Fruit fly (Drosophila melanogaster) whole organism, wandering third instar larva: Measurements from ENCODE around the gene Osi4.
A peak's percentile ranks its signal among the peaks of the same experiment; 100 is the strongest.

Experiments
- Abd-B ChIP-seq: fragments of >200 bp; optimal IDR thresholded peaks from 2 replicates; lab custom pipeline; 2017; ENCODE audit warnings: missing biosample characterization, missing genetic modification characterization
- CG32264 ChIP-seq: fragments of 200-800 bp; sonication (Bioruptor generic); optimal IDR thresholded peaks from 2 replicates; lab custom pipeline; 2016; ENCODE audit warnings: missing biosample characterization, missing genetic modification characterization
- CG9705 ChIP-seq: fragments of 200-800 bp; sonication (Bioruptor generic); optimal IDR thresholded peaks from 2 replicates; lab custom pipeline; 2018; ENCODE audit warnings: missing biosample characterization, mild to moderate bottlenecking, missing genetic modification characterization
- CrebA ChIP-seq: fragments of 200-800 bp; sonication (Bioruptor generic); optimal IDR thresholded peaks from 2 replicates; lab custom pipeline; 2016; ENCODE audit warnings: missing biosample characterization, mild to moderate bottlenecking, missing genetic modification characterization, borderline replicate concordance
- Dfd ChIP-seq: fragments of >200 bp; optimal IDR thresholded peaks from 2 replicates; lab custom pipeline; 2017; ENCODE audit warnings: missing biosample characterization, missing genetic modification characterization
- Dif ChIP-seq: fragments of 200-275, 200-300 bp; sonication (Bioruptor generic); optimal IDR thresholded peaks from 2 replicates; lab custom pipeline; 2018; ENCODE audit warnings: missing biosample characterization, missing genetic modification characterization; ENCODE audit not compliant: partially characterized antibody
- GATAd ChIP-seq: sonication (Bioruptor generic); optimal IDR thresholded peaks from 2 replicates; lab custom pipeline; 2016; ENCODE audit warnings: missing biosample characterization, missing genetic modification characterization
- HLH106 ChIP-seq: fragments of 200-800 bp; optimal IDR thresholded peaks from 3 replicates; lab custom pipeline; 2019; ENCODE audit warnings: missing biosample characterization, mild to moderate bottlenecking, missing genetic modification characterization, moderate library complexity
- Hnf4 ChIP-seq: fragments of 200-800 bp; sonication (Bioruptor generic); optimal IDR thresholded peaks from 2 replicates; lab custom pipeline; 2016; ENCODE audit warnings: missing biosample characterization, mild to moderate bottlenecking, missing genetic modification characterization
- Hr78 ChIP-seq: fragments of >200 bp; optimal IDR thresholded peaks from 2 replicates; lab custom pipeline; 2017; ENCODE audit warnings: missing biosample characterization, missing genetic modification characterization
- Hr83 ChIP-seq: fragments of 200-300 bp; sonication (Bioruptor generic); optimal IDR thresholded peaks from 2 replicates; lab custom pipeline; 2016; ENCODE audit warnings: missing biosample characterization, mild to moderate bottlenecking, missing genetic modification characterization, moderate library complexity; ENCODE audit not compliant: poor library complexity, severe bottlenecking
- Jra ChIP-seq: sonication (Bioruptor generic); optimal IDR thresholded peaks from 2 replicates; lab custom pipeline; 2016; ENCODE audit warnings: missing biosample characterization, missing genetic modification characterization
- Mio ChIP-seq: sonication (Bioruptor generic); optimal IDR thresholded peaks from 2 replicates; lab custom pipeline; 2016; ENCODE audit warnings: missing biosample characterization, missing genetic modification characterization
- Myc ChIP-seq: fragments of >200 bp; optimal IDR thresholded peaks from 2 replicates; lab custom pipeline; 2017
- N ChIP-seq: fragments of >200 bp; optimal IDR thresholded peaks from 2 replicates; lab custom pipeline; 2018; ENCODE audit warnings: missing biosample characterization, missing external identifiers, missing genetic modification characterization
- OdsH ChIP-seq: fragments of 200-800 bp; sonication (Bioruptor generic); optimal IDR thresholded peaks from 2 replicates; lab custom pipeline; 2016; ENCODE audit warnings: missing biosample characterization, mild to moderate bottlenecking, missing genetic modification characterization
- Rel ChIP-seq, 2 experiments: fragments of 200-800 bp; sonication (Bioruptor generic) in 1 of 2; optimal IDR thresholded peaks; 2 replicates in 1 of 2; 3 replicates in 1 of 2; lab custom pipeline; 2016 to 2019; ENCODE audit warnings: mild to moderate bottlenecking in 2 of 2, missing biosample characterization in 2 of 2, missing genetic modification characterization in 2 of 2, moderate library complexity in 1 of 2
- Sp1 ChIP-seq: fragments of 200-800 bp; sonication (Bioruptor generic); optimal IDR thresholded peaks from 3 replicates; lab custom pipeline; 2019; ENCODE audit warnings: missing biosample characterization, mild to moderate bottlenecking, missing genetic modification characterization, moderate library complexity
- Vsx2 ChIP-seq: fragments of 200-300, 225-300 bp; sonication (Bioruptor generic); optimal IDR thresholded peaks from 2 replicates; lab custom pipeline; 2018; ENCODE audit warnings: missing biosample characterization, missing genetic modification characterization; ENCODE audit not compliant: partially characterized antibody
- br ChIP-seq: fragments of 200-800 bp; sonication (Bioruptor generic); optimal IDR thresholded peaks from 2 replicates; lab custom pipeline; 2016; ENCODE audit warnings: missing biosample characterization, missing genetic modification characterization
- brk ChIP-seq: fragments of 200-800 bp; sonication (Bioruptor generic); optimal IDR thresholded peaks from 2 replicates; lab custom pipeline; 2016; ENCODE audit warnings: missing biosample characterization, mild to moderate bottlenecking, missing genetic modification characterization
- dl ChIP-seq, 2 experiments: fragments of 175-275, 200-275 bp in 1 of 2; fragments of 200-275 bp in 1 of 2; sonication (Bioruptor generic); optimal IDR thresholded peaks; lab custom pipeline; 2018; ENCODE audit warnings: mild to moderate bottlenecking in 2 of 2, missing biosample characterization in 2 of 2, missing genetic modification characterization in 2 of 2, moderate library complexity in 2 of 2; ENCODE audit not compliant: partially characterized antibody in 2 of 2, insufficient read depth in 1 of 2
- dmrt93B ChIP-seq: fragments of 200-800 bp; sonication (Bioruptor generic); optimal IDR thresholded peaks from 2 replicates; lab custom pipeline; 2018; ENCODE audit warnings: missing biosample characterization, mild to moderate bottlenecking, missing genetic modification characterization
- dsf ChIP-seq: sonication (Bioruptor generic); optimal IDR thresholded peaks from 2 replicates; lab custom pipeline; 2016; ENCODE audit warnings: missing biosample characterization, missing genetic modification characterization, borderline replicate concordance
- ey ChIP-seq: fragments of 200-800 bp; sonication (Bioruptor generic); optimal IDR thresholded peaks from 2 replicates; lab custom pipeline; 2016; ENCODE audit warnings: missing biosample characterization, missing genetic modification characterization
- foxo ChIP-seq, 2 experiments: fragments of 200-800 bp; sonication (Bioruptor generic); optimal IDR thresholded peaks; 2 replicates in 1 of 2; 3 replicates in 1 of 2; lab custom pipeline; 2016 to 2017; ENCODE audit warnings: missing biosample characterization in 2 of 2, missing genetic modification characterization in 2 of 2
- fru ChIP-seq: fragments of 200-800 bp; sonication (Bioruptor generic); optimal IDR thresholded peaks from 3 replicates; lab custom pipeline; 2016; ENCODE audit warnings: missing biosample characterization, mild to moderate bottlenecking, missing genetic modification characterization
- h ChIP-seq: fragments of 200-800 bp; sonication (Bioruptor generic); optimal IDR thresholded peaks from 3 replicates; lab custom pipeline; 2016; ENCODE audit warnings: missing biosample characterization, mild to moderate bottlenecking, missing genetic modification characterization
- jim ChIP-seq: fragments of 175-275, 200-325 bp; sonication (Bioruptor generic); optimal IDR thresholded peaks from 2 replicates; lab custom pipeline; 2016; ENCODE audit warnings: missing biosample characterization, mild to moderate bottlenecking, missing genetic modification characterization
- lola ChIP-seq: fragments of >200 bp; optimal IDR thresholded peaks from 2 replicates; lab custom pipeline; 2017; ENCODE audit warnings: missing biosample characterization, missing genetic modification characterization
- pan ChIP-seq: fragments of >200 bp; optimal IDR thresholded peaks from 2 replicates; lab custom pipeline; 2017
- psq ChIP-seq: fragments of 200-800 bp; sonication (Bioruptor generic); optimal IDR thresholded peaks from 3 replicates; lab custom pipeline; 2017; ENCODE audit warnings: missing biosample characterization, mild to moderate bottlenecking, missing genetic modification characterization, moderate library complexity
- rgr ChIP-seq: fragments of 200-800 bp; sonication (Bioruptor generic); optimal IDR thresholded peaks from 3 replicates; lab custom pipeline; 2016; ENCODE audit warnings: missing biosample characterization, mild to moderate bottlenecking, missing genetic modification characterization
- sage ChIP-seq: fragments of 200-800 bp; sonication (Bioruptor generic); optimal IDR thresholded peaks from 2 replicates; lab custom pipeline; 2016; ENCODE audit warnings: missing biosample characterization, mild to moderate bottlenecking, missing genetic modification characterization
- sv ChIP-seq: fragments of 200-800 bp; sonication (Bioruptor generic); optimal IDR thresholded peaks from 3 replicates; lab custom pipeline; 2016; ENCODE audit warnings: missing biosample characterization, missing genetic modification characterization
- tai ChIP-seq: sonication (Bioruptor generic); optimal IDR thresholded peaks from 2 replicates; lab custom pipeline; 2016; ENCODE audit warnings: missing biosample characterization, missing genetic modification characterization
- usp ChIP-seq: fragments of >200 bp; optimal IDR thresholded peaks from 2 replicates; lab custom pipeline; 2017; ENCODE audit warnings: missing biosample characterization, missing genetic modification characterization
- woc ChIP-seq: sonication (Bioruptor generic); optimal IDR thresholded peaks from 2 replicates; lab custom pipeline; 2016; ENCODE audit warnings: missing biosample characterization, mild to moderate bottlenecking, missing genetic modification characterization

The Osi4 gene

dm6 chr3R:6203000-6203399 is 18.6 kb downstream of the Osi4 start:
- TF ChIP-seq jim (GFP tag; lab: Kevin White, UChicago) (no peak), usp (GFP tag; lab: Kevin White, UChicago) (no peak), ey (GFP tag; lab: Kevin White, UChicago) (no peak), Vsx2 (GFP tag; lab: Kevin White, UChicago) (no peak), Rel (GFP tag; optimal IDR thresholded peaks at IDR 0.05; lab: Kevin White, UChicago) (no peak), Rel (tag; optimal IDR thresholded peaks at IDR 0.05; lab: Kevin White, UChicago) (no peak), Hr78 (no peak), HLH106 (no peak), Hr83 (GFP tag; lab: Kevin White, UChicago) (no peak), sv (GFP tag; lab: Kevin White, UChicago) (no peak), OdsH (GFP tag; lab: Kevin White, UChicago) (no peak), dl (GFP tag; optimal IDR thresholded peaks at IDR 0.05; lab: Kevin White, UChicago; ENCODE audit: insufficient read depth in 1 of 2, partially characterized antibody in 2 of 2) (no peak), Dif (no peak), Sp1 (GFP tag; lab: Kevin White, UChicago) (no peak)
- TF ChIP-seq, all 38 proteins: peak for 0

dm6 chr3R:6199717-6200116 is 21.9 kb downstream of the Osi4 start:
- TF ChIP-seq sv (GFP tag; lab: Kevin White, UChicago) (no peak), Vsx2 (GFP tag; lab: Kevin White, UChicago) (no peak), brk (no peak)

dm6 chr3R:6198488-6198892 is 23.1 kb downstream of the Osi4 start, which contains the start of gene Osi24:
TSS of gene Osi24 (plus strand) at chr3R:6198811.
- TF ChIP-seq rgr (GFP tag; lab: Kevin White, UChicago) = peak; percentile 64
- no peak for TF ChIP-seq CrebA (GFP tag; lab: Kevin White, UChicago)
- TF ChIP-seq Rel (GFP tag; optimal IDR thresholded peaks at IDR 0.05; lab: Kevin White, UChicago) = no peak
- no peak for TF ChIP-seq Rel (tag; optimal IDR thresholded peaks at IDR 0.05; lab: Kevin White, UChicago)
- TF ChIP-seq ey (GFP tag; lab: Kevin White, UChicago) = peak; percentile 58
- TF ChIP-seq dl (GFP tag; optimal IDR thresholded peaks at IDR 0.05; lab: Kevin White, UChicago; ENCODE audit: insufficient read depth in 1 of 2, partially characterized antibody in 2 of 2) = peak in 1 of 2 experiments; percentile 33
- no peak for TF ChIP-seq Hr78
- TF ChIP-seq CG9705 = no peak
- peak; percentile 19 for TF ChIP-seq HLH106
- TF ChIP-seq Dfd = no peak
- no peak for TF ChIP-seq Vsx2 (GFP tag; lab: Kevin White, UChicago)
- TF ChIP-seq Myc (lab: Kevin White, UChicago) = no peak
- TF ChIP-seq Sp1 (GFP tag; lab: Kevin White, UChicago) = peak; percentile 8
- peak; percentile 68 for TF ChIP-seq OdsH (GFP tag; lab: Kevin White, UChicago)
- peak; percentile 29 for TF ChIP-seq Dif
- TF ChIP-seq GATAd = no peak
- peak; percentile 14 for TF ChIP-seq psq
- TF ChIP-seq dsf (GFP tag; lab: Kevin White, UChicago) = no peak
- no peak for TF ChIP-seq tai (GFP tag; lab: Kevin White, UChicago)
- TF ChIP-seq dmrt93B (GFP tag; lab: Kevin White, UChicago) = peak; percentile 8
- peak; percentile 15 for TF ChIP-seq woc
- TF ChIP-seq N (GFP tag; lab: Kevin White, UChicago) = no peak
- no peak for TF ChIP-seq lola (GFP tag; lab: Kevin White, UChicago)
- TF ChIP-seq fru (GFP tag; lab: Kevin White, UChicago) = peak; percentile 53
- no peak for TF ChIP-seq jim (GFP tag; lab: Kevin White, UChicago)
- TF ChIP-seq sage (GFP tag; lab: Kevin White, UChicago) = no peak
- no peak for TF ChIP-seq pan
- no peak for TF ChIP-seq Jra (GFP tag; lab: Kevin White, UChicago)
- TF ChIP-seq Abd-B (GFP tag; lab: Kevin White, UChicago) = no peak
- TF ChIP-seq br (GFP tag; lab: Kevin White, UChicago) = peak; percentile 27
- no peak for TF ChIP-seq usp (GFP tag; lab: Kevin White, UChicago)
- TF ChIP-seq sv (GFP tag; lab: Kevin White, UChicago) = peak; percentile 24
- TF ChIP-seq CG32264 = no peak
- peak; percentile 73 for TF ChIP-seq h (GFP tag; lab: Kevin White, UChicago)
- TF ChIP-seq brk = peak; percentile 25
- peak; percentile 63 for TF ChIP-seq Hnf4 (GFP tag; lab: Kevin White, UChicago)
- TF ChIP-seq Mio (GFP tag; lab: Kevin White, UChicago) = no peak
- TF ChIP-seq foxo (GFP tag; optimal IDR thresholded peaks at IDR 0.05; lab: Kevin White, UChicago) = peak in 1 of 2 experiments; percentile 64
- no peak for TF ChIP-seq Hr83 (GFP tag; lab: Kevin White, UChicago)
